Worm (Caenorhabditis elegans): ENCODE results near the gene nhr-137.

ce11 chrX:6702249-6702648, 33.4 kb upstream of the nhr-137 start, which contains the start of gene acr-2:
- TF ChIP-seq med-1 (GFP tag; optimal IDR thresholded peaks at IDR 0.05; ENCODE audit: insufficient read depth): no peak
- TF ChIP-seq tab-1 (GFP tag; IDR thresholded peaks at IDR 0.05): no peak
- TF ChIP-seq flt-1 (GFP tag; IDR thresholded peaks at IDR 0.05): no peak
- TF ChIP-seq ref-1 (GFP tag; conservative IDR thresholded peaks at IDR 0.05): no peak
- TF ChIP-seq T22C8.4 (GFP tag; IDR thresholded peaks at IDR 0.05): no peak
- TF ChIP-seq klf-2 (GFP tag; conservative IDR thresholded peaks at IDR 0.05): no peak
- no peak for TF ChIP-seq ztf-29 (GFP tag; IDR thresholded peaks at IDR 0.05)
- no peak for TF ChIP-seq cog-1 (tag; optimal IDR thresholded peaks at IDR 0.05)

All from whole organism, midembryonic.